Worm (Caenorhabditis elegans) whole organism, L2 larva: Measurements from ENCODE around the gene prx-1.

Experiments
- R02D3.7 ChIP-seq: fragments of 150-350 bp; optimal IDR thresholded peaks from 2 replicates; lab custom pipeline; 2014; ENCODE audit warnings: missing biosample characterization, missing genetic modification characterization
- ZK546.5 ChIP-seq: sonication (generic microtip); optimal IDR thresholded peaks from 2 replicates; lab custom pipeline; 2017; ENCODE audit warnings: missing biosample characterization, missing genetic modification characterization
- aly-2 ChIP-seq: fragments of 150-350 bp; optimal IDR thresholded peaks from 2 replicates; lab custom pipeline; 2014; ENCODE audit warnings: missing biosample characterization, missing genetic modification characterization
- ceh-82 ChIP-seq: fragments of 150-350 bp; optimal IDR thresholded peaks from 2 replicates; lab custom pipeline; 2014; ENCODE audit warnings: missing biosample characterization, missing genetic modification characterization
- dmd-4 ChIP-seq: sonication (generic microtip); optimal IDR thresholded peaks from 2 replicates; lab custom pipeline; 2017; ENCODE audit warnings: missing biosample characterization, missing genetic modification characterization
- fos-1 ChIP-seq: fragments of 150-350 bp; optimal IDR thresholded peaks from 2 replicates; lab custom pipeline; 2014; ENCODE audit warnings: missing biosample characterization, missing genetic modification characterization
- nhr-12 ChIP-seq: fragments of 150-350 bp; optimal IDR thresholded peaks from 2 replicates; lab custom pipeline; 2014; ENCODE audit warnings: missing biosample characterization, missing genetic modification characterization
- unc-55 ChIP-seq: fragments of 150-350 bp; sonication (generic microtip); optimal IDR thresholded peaks from 3 replicates; lab custom pipeline; 2014; ENCODE audit warnings: missing biosample characterization, missing genetic modification reagents, missing genetic modification characterization
- ztf-4 ChIP-seq: fragments of 150-350 bp; optimal IDR thresholded peaks from 2 replicates; lab custom pipeline; 2014; ENCODE audit warnings: missing biosample characterization, missing genetic modification characterization

ce11 chrX:14312416-14312815 lies 1.3 kb upstream of the prx-1 start:
- TF ChIP-seq ceh-82 (tag; lab: Kevin White, UChicago), result peak; percentile 35
- no peak for TF ChIP-seq nhr-12 (tag; lab: Kevin White, UChicago)
- no peak for TF ChIP-seq dmd-4 (tag; lab: Kevin White, UChicago)
- TF ChIP-seq R02D3.7 (tag; lab: Kevin White, UChicago), result no peak
- peak; percentile 89 for TF ChIP-seq fos-1
- peak; percentile 81 for TF ChIP-seq unc-55 (GFP tag; lab: Kevin White, UChicago)
- no peak for TF ChIP-seq aly-2 (tag; lab: Kevin White, UChicago)
- TF ChIP-seq ZK546.5 (tag; lab: Kevin White, UChicago), result no peak
- peak; percentile 48 for TF ChIP-seq ztf-4 (tag; lab: Kevin White, UChicago)
